Fruit fly (Drosophila melanogaster) Kc167 (cell line): ENCODE measurements around the gene tws.

Experiments
- Myc ChIP-seq: fragments of >200 bp; optimal IDR thresholded peaks from 2 replicates; lab custom pipeline; 2017; ENCODE audit warnings: missing external identifiers
- Sin3A ChIP-seq: fragments of >200 bp; optimal IDR thresholded peaks from 2 replicates; lab custom pipeline; 2018; ENCODE audit warnings: missing external identifiers
- h ChIP-seq: fragments of >200 bp; optimal IDR thresholded peaks from 3 replicates; lab custom pipeline; 2018; ENCODE audit warnings: missing external identifiers
- insv ChIP-seq: fragments of >200 bp; optimal IDR thresholded peaks from 3 replicates; lab custom pipeline; 2018; ENCODE audit warnings: missing external identifiers
- psq ChIP-seq: fragments of >200 bp; optimal IDR thresholded peaks from 2 replicates; lab custom pipeline; 2017; ENCODE audit warnings: missing external identifiers
- ttk ChIP-seq: sonication (Bioruptor generic); optimal IDR thresholded peaks from 2 replicates; lab custom pipeline; 2017; ENCODE audit warnings: missing external identifiers

tws gene

dm6 chr3R:10139649-10140598 is at the start of gene tws:
Gene tws (minus strand): TSS chr3R:10139772.
- TF ChIP-seq Sin3A (lab: Kevin White, UChicago) (no peak), Myc (lab: Kevin White, UChicago) (no peak), psq (no peak), ttk (lab: Kevin White, UChicago) (no peak), insv (lab: Kevin White, UChicago) (no peak), h (lab: Kevin White, UChicago) (no peak)

DNA sequence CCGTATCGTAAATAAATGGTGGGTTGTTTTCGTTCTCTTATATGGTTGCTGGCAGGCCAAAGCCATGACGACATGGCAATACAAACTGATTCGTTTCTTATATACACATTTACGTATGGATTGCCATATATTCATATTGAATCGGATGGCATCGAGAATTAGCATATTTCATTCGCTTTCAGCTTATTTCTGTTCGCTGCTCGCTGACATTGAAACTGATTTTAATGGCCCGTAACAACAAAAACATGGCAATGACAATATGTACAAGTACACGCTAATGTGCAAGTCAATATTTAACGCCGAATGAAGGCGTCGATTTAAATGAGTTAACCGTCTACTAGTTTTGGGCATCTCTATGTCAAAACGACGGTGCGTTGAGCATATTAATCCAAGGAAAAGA is 46.4 kb upstream of the tws start:
- TF ChIP-seq ttk (lab: Kevin White, UChicago) (no peak), Sin3A (lab: Kevin White, UChicago) (no peak), Myc (lab: Kevin White, UChicago) (no peak), h (lab: Kevin White, UChicago) (no peak), insv (lab: Kevin White, UChicago) (no peak), psq (no peak)

- no peak for TF ChIP-seq insv (lab: Kevin White, UChicago)
- TF ChIP-seq h (lab: Kevin White, UChicago) = no peak
- TF ChIP-seq psq = no peak
- TF ChIP-seq ttk (lab: Kevin White, UChicago) = no peak
- no peak for TF ChIP-seq Myc (lab: Kevin White, UChicago)
- TF ChIP-seq Sin3A (lab: Kevin White, UChicago) = no peak
Observed at dm6 chr3R:10176927-10177511, 37.4 kb upstream of the tws start.

DNA sequence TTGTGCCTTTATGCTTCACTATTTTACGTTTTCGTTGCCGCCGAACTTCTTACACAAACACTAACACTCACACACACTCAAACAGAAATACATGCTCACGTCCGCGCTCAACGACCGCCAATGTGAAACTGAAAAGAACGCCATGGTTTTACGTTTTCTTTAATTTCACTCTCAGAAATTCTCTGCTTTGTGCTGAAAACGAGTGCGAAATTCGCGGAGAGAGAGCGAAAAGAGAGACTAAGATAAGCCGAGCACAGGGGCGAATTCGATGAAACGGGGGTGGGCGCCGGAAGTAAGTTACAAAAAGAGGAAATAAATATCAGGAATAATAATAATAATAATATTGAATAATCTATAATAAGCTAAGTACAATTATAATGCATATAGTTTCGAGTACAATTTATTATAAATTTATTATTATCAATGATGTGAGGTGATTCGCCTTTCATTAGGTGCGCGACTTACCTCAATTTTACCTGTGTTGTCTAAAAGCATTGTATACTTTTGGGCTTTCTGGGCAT is 30.8 kb upstream of the tws start, which contains the start of gene Best1:
Gene Best1, minus strand, starts transcription at position 132 of the 521 bp plus-strand sequence.
- TF ChIP-seq h (lab: Kevin White, UChicago) = no peak
- TF ChIP-seq psq = no peak

- TF ChIP-seq ttk (lab: Kevin White, UChicago) = no peak
- TF ChIP-seq insv (lab: Kevin White, UChicago) = no peak
- TF ChIP-seq Myc (lab: Kevin White, UChicago) = no peak
- TF ChIP-seq h (lab: Kevin White, UChicago) = no peak
- TF ChIP-seq Sin3A (lab: Kevin White, UChicago) = no peak
- TF ChIP-seq psq = no peak
Observed at dm6 chr3R:10169124-10169766, 29.7 kb upstream of the tws start.

DNA sequence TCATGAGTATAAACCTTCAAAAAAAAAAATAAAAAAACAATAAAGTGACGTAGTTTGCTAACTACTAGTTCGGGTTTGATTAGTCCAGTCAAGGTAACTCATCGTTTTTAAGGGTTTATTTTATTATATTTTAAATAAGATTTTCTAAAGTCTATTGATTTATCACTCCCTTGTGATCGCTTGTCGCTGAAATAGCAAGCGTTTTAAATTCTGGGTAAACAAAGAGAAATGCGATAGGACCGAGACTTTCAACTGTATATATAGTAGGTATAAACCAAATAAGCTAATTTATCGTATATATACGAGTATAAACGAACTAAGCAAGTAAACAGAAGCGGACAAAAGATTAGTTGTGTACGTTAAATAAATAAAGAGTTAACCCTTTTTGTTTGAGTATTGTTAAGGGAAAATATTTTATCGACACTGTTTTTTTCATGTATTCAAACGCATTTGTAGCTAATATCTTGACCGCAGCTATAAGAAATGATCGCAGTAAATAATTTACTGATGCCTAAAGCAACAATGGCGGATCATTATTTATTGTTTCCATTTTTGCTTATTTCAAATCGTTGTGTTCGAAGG is 29.0 kb upstream of the tws start:
- no peak for TF ChIP-seq h (lab: Kevin White, UChicago)
- TF ChIP-seq Myc (lab: Kevin White, UChicago) = no peak
- no peak for TF ChIP-seq psq
- no peak for TF ChIP-seq ttk (lab: Kevin White, UChicago)
- TF ChIP-seq insv (lab: Kevin White, UChicago) = no peak
- TF ChIP-seq Sin3A (lab: Kevin White, UChicago) = no peak

DNA sequence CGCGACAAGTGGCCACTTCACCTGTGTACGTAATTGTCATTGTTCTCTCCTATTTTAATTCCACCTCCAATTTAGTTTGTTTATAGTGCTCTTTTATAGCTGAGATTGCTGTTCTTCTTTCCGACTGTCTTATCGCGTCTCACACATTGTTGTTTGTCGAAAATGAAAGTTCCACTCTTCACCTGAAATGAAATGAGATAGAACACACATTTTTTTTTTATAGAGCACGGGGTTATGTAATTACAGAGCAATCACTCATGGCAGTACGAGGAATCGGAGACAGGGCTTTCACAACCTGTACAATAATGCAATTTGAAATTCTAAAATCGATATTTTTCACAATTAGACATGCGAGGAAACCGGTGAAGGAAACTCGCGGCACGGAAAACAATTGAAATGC is 27.7 kb upstream of the tws start:
- TF ChIP-seq psq (no peak), Myc (lab: Kevin White, UChicago) (no peak), Sin3A (lab: Kevin White, UChicago) (no peak), ttk (lab: Kevin White, UChicago) (no peak), insv (lab: Kevin White, UChicago) (no peak), h (lab: Kevin White, UChicago) (no peak)

- TF ChIP-seq h (lab: Kevin White, UChicago) (no peak), Sin3A (lab: Kevin White, UChicago) (no peak), ttk (lab: Kevin White, UChicago) (no peak), insv (lab: Kevin White, UChicago) (no peak), Myc (lab: Kevin White, UChicago) (no peak), psq (no peak)
Observed at dm6 chr3R:10166334-10166733, 26.8 kb upstream of the tws start.

DNA sequence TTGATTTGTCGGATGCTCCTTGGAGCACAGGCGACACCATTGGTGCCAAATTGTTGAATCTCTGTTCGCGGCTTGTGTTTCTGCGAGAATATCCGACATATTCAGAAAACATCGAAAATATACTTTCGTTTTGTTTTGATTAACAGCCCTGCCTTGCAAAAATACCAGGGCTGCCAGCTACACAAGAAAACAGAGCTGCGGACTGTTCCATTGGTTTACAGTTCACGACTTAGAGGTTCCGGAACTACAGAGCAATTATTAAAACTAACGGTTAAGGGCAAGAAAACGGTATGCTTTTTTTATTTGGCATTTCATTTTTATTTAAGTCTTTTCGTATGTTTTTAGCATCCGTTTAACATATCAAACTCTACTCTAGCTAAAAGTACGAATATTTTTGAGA is 21.6 kb upstream of the tws start, which contains the start of gene CG6254:
Gene CG6254, minus strand, starts transcription at position 169 of the 400 bp plus-strand sequence.
- TF ChIP-seq insv (lab: Kevin White, UChicago) = no peak
- TF ChIP-seq Sin3A (lab: Kevin White, UChicago) = no peak
- no peak for TF ChIP-seq ttk (lab: Kevin White, UChicago)
- TF ChIP-seq h (lab: Kevin White, UChicago) = no peak

- TF ChIP-seq Myc (lab: Kevin White, UChicago) = no peak
- TF ChIP-seq h (lab: Kevin White, UChicago) = no peak
- TF ChIP-seq insv (lab: Kevin White, UChicago) = no peak
- no peak for TF ChIP-seq psq
- TF ChIP-seq Sin3A (lab: Kevin White, UChicago) = no peak
Observed at dm6 chr3R:10153957-10154685, 14.5 kb upstream of the tws start.
